In the genomic region with DNA sequence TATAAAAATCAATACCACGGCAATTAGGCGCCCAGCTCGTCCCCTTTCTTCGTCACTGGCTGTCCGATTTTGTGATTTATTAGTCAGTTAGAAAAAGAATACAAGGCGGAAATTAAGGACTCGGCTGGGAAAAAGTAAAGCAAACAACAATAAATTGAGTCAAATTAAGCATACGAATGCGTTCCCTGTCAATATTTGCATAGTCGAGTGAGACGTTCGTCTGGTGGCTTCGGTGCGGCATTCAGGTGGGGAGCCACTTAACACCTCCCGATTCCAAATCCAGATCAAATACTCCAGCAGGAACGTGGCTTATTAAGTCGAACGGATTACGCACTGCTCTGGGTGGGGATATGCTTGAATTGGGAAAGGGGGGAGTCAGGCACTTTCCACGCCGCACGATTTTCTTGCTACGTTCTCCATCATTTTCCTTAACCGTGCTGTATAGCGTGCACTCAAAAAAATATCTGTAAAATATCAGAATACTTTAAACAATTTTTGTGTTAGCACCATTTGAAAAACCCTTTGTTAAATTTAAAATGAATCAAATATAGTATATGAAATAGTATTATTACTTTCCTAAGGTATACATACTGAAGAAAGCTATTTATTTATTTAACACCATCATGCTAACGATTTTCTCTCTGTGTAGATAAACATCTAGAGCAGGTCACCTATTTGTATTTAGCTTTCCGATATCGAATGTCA, we compare ENCODE assay signal across 1 fruit fly cellular context.
TF ChIP-seq lines count a peak whose summit lies in the region.

No protein-coding gene starts in this region.

TF ChIP-seq in whole organism, embryonic, 481 proteins besides CTCF, POLR2A, EP300 and RAD21 (continued from another document):
- no peak for TF ChIP-seq CG6813 (GFP tag; optimal IDR thresholded peaks at IDR 0.05; lab: Kevin White, UChicago)
- no peak for TF ChIP-seq pita (GFP tag; optimal IDR thresholded peaks at IDR 0.05; lab: Kevin White, UChicago)
- TF ChIP-seq CG13287 (GFP tag; IDR thresholded peaks at IDR 0.05; lab: Robert Waterston, UW; ENCODE audit: partially characterized antibody): no peak
- no peak for TF ChIP-seq Adf1 (GFP tag; IDR thresholded peaks at IDR 0.05; lab: Robert Waterston, UW)
- TF ChIP-seq MBD-R2 (GFP tag; IDR thresholded peaks at IDR 0.05; lab: Robert Waterston, UW): no peak
- peak; percentile 66 for TF ChIP-seq CG11504 (tag; optimal IDR thresholded peaks at IDR 0.05; lab: Kevin White, UChicago)
- TF ChIP-seq CG4328 (GFP tag; optimal IDR thresholded peaks at IDR 0.05; lab: Kevin White, UChicago): no peak
- no peak for TF ChIP-seq cad (GFP tag; optimal IDR thresholded peaks at IDR 0.05; lab: Kevin White, UChicago)
- TF ChIP-seq lbe (GFP tag; optimal IDR thresholded peaks at IDR 0.05; lab: Kevin White, UChicago): no peak
- no peak for TF ChIP-seq CG7928 (GFP tag; optimal IDR thresholded peaks at IDR 0.05; lab: Kevin White, UChicago)
- TF ChIP-seq Ssrp (tag; optimal IDR thresholded peaks at IDR 0.05; lab: Kevin White, UChicago): peak; percentile 70
- TF ChIP-seq br (optimal IDR thresholded peaks at IDR 0.05; lab: Kevin White, UChicago): no peak
- TF ChIP-seq CG2199 (GFP tag; IDR thresholded peaks at IDR 0.05; lab: Robert Waterston, UW): no peak
- TF ChIP-seq CG10267 (tag; optimal IDR thresholded peaks at IDR 0.05; lab: Kevin White, UChicago): peak; percentile 63
- TF ChIP-seq CG8089 (GFP tag; optimal IDR thresholded peaks at IDR 0.05; lab: Kevin White, UChicago): no peak
- no peak for TF ChIP-seq CG4707 (GFP tag; optimal IDR thresholded peaks at IDR 0.05; lab: Kevin White, UChicago)
- no peak for TF ChIP-seq CG3065 (GFP tag; optimal IDR thresholded peaks at IDR 0.05; lab: Kevin White, UChicago)
- peak; percentile 68 for TF ChIP-seq vvl (GFP tag; IDR thresholded peaks at IDR 0.05; lab: Robert Waterston, UW)
- TF ChIP-seq stwl (tag; optimal IDR thresholded peaks at IDR 0.05; lab: Kevin White, UChicago): peak; percentile 9
- TF ChIP-seq Dref (GFP tag; IDR thresholded peaks at IDR 0.05; lab: Robert Waterston, UW): no peak
- TF ChIP-seq Antp (GFP tag; optimal IDR thresholded peaks at IDR 0.05; lab: Kevin White, UChicago): no peak
- peak; percentile 7 for TF ChIP-seq CG12769 (tag; optimal IDR thresholded peaks at IDR 0.05; lab: Kevin White, UChicago)
- TF ChIP-seq Side (GFP tag; optimal IDR thresholded peaks at IDR 0.05; lab: Kevin White, UChicago): no peak
- no peak for TF ChIP-seq CG16813 (GFP tag; IDR thresholded peaks at IDR 0.05; lab: Robert Waterston, UW; ENCODE audit: partially characterized antibody)
- 0 out of 2 replicates have a peak, but pooled peaks have one; percentile 24 for TF ChIP-seq CG4360 (GFP tag; IDR thresholded peaks at IDR 0.05; lab: Robert Waterston, UW)
- no peak for TF ChIP-seq CkIIα-i1 (GFP tag; IDR thresholded peaks at IDR 0.05; lab: Robert Waterston, UW)
- no peak for TF ChIP-seq nerfin-2 (GFP tag; IDR thresholded peaks at IDR 0.05; lab: Robert Waterston, UW; ENCODE audit: partially characterized antibody)
- TF ChIP-seq ATbp (GFP tag; optimal IDR thresholded peaks at IDR 0.05; lab: Kevin White, UChicago): peak; percentile 62
- peak; percentile 69 for TF ChIP-seq Hr3 (GFP tag; optimal IDR thresholded peaks at IDR 0.05; lab: Kevin White, UChicago)
- no peak for TF ChIP-seq inv (GFP tag; IDR thresholded peaks at IDR 0.05; lab: Robert Waterston, UW; ENCODE audit: partially characterized antibody)
- TF ChIP-seq run (tag; optimal IDR thresholded peaks at IDR 0.05; lab: Kevin White, UChicago): no peak
- TF ChIP-seq Mad (GFP tag; optimal IDR thresholded peaks at IDR 0.05; lab: Kevin White, UChicago): no peak
- peak; percentile 50 for TF ChIP-seq dmrt99B (tag; optimal IDR thresholded peaks at IDR 0.05; lab: Kevin White, UChicago)
- no peak for TF ChIP-seq insv (GFP tag; optimal IDR thresholded peaks at IDR 0.05; lab: Kevin White, UChicago)
- TF ChIP-seq Sin3A (optimal IDR thresholded peaks at IDR 0.05; lab: Kevin White, UChicago): no peak
- no peak for TF ChIP-seq Doc2 (GFP tag; IDR thresholded peaks at IDR 0.05; lab: Robert Waterston, UW)
- no peak for TF ChIP-seq lov (optimal IDR thresholded peaks at IDR 0.05; lab: Kevin White, UChicago)
- no peak for TF ChIP-seq lov (GFP tag; IDR thresholded peaks at IDR 0.05; lab: Robert Waterston, UW)
- no peak for TF ChIP-seq Ets97D (GFP tag; optimal IDR thresholded peaks at IDR 0.05; lab: Kevin White, UChicago)
- peak; percentile 69 for TF ChIP-seq CG2678 (tag; optimal IDR thresholded peaks at IDR 0.05; lab: Kevin White, UChicago)
- no peak for TF ChIP-seq caup (GFP tag; optimal IDR thresholded peaks at IDR 0.05; lab: Kevin White, UChicago; ENCODE audit: severe bottlenecking)
- TF ChIP-seq Bdp1 (GFP tag; optimal IDR thresholded peaks at IDR 0.05; lab: Kevin White, UChicago): no peak
- TF ChIP-seq Dad (GFP tag; optimal IDR thresholded peaks at IDR 0.05; lab: Kevin White, UChicago): no peak
- peak; percentile 47 for TF ChIP-seq CG33557 (GFP tag; optimal IDR thresholded peaks at IDR 0.05; lab: Kevin White, UChicago)
- no peak for TF ChIP-seq CG11085 (GFP tag; IDR thresholded peaks at IDR 0.05; lab: Robert Waterston, UW)
- TF ChIP-seq Tbp (GFP tag; optimal IDR thresholded peaks at IDR 0.05; lab: Kevin White, UChicago): no peak
- peak; percentile 56 for TF ChIP-seq CG17359 (tag; optimal IDR thresholded peaks at IDR 0.05; lab: Kevin White, UChicago)
- TF ChIP-seq H2.0 (GFP tag; IDR thresholded peaks at IDR 0.05; lab: Robert Waterston, UW): peak; percentile 16; the same call in 1 of the 2 replicates
- TF ChIP-seq ci (GFP tag; IDR thresholded peaks at IDR 0.05; lab: Robert Waterston, UW): peak; percentile 36; the same call in 1 of the 3 replicates
- no peak for TF ChIP-seq CG18476 (GFP tag; optimal IDR thresholded peaks at IDR 0.05; lab: Kevin White, UChicago)
- TF ChIP-seq onecut (GFP tag; IDR thresholded peaks at IDR 0.05; lab: Robert Waterston, UW): 0 out of 2 replicates have a peak, but pooled peaks have one; percentile 9
- no peak for TF ChIP-seq CG15011 (GFP tag; optimal IDR thresholded peaks at IDR 0.05; lab: Kevin White, UChicago)
- TF ChIP-seq CG43689 (GFP tag; IDR thresholded peaks at IDR 0.05; lab: Robert Waterston, UW): no peak
- 0 out of 2 replicates have a peak, but pooled peaks have one; percentile 9 for TF ChIP-seq CG11696 (GFP tag; IDR thresholded peaks at IDR 0.05; lab: Robert Waterston, UW)
- TF ChIP-seq ewg (GFP tag; optimal IDR thresholded peaks at IDR 0.05; lab: Kevin White, UChicago): peak; percentile 32
- TF ChIP-seq fu2 (GFP tag; optimal IDR thresholded peaks at IDR 0.05; lab: Kevin White, UChicago): no peak
- peak in 1 of 2 experiments; percentile 90 for TF ChIP-seq Hr78 (GFP tag; optimal IDR thresholded peaks at IDR 0.05; lab: Kevin White, UChicago)
- TF ChIP-seq hkb (optimal IDR thresholded peaks at IDR 0.05; lab: Kevin White, UChicago): no peak
- TF ChIP-seq hkb (GFP tag; IDR thresholded peaks at IDR 0.05; lab: Robert Waterston, UW): no peak; the same call in 1 of the 2 replicates
- TF ChIP-seq CG14710 (tag; optimal IDR thresholded peaks at IDR 0.05; lab: Kevin White, UChicago): peak; percentile 77
- TF ChIP-seq CG18764 (GFP tag; optimal IDR thresholded peaks at IDR 0.05; lab: Kevin White, UChicago): peak; percentile 5
- no peak for TF ChIP-seq Ada2b (GFP tag; IDR thresholded peaks at IDR 0.05; lab: Robert Waterston, UW)
- no peak for TF ChIP-seq CG12659 (GFP tag; optimal IDR thresholded peaks at IDR 0.05; lab: Kevin White, UChicago)
- TF ChIP-seq Xrp1 (GFP tag; IDR thresholded peaks at IDR 0.05; lab: Robert Waterston, UW): peak; percentile 74
- no peak for TF ChIP-seq D (optimal IDR thresholded peaks at IDR 0.05; lab: Kevin White, UChicago)
- peak; percentile 33 for TF ChIP-seq D (GFP tag; optimal IDR thresholded peaks at IDR 0.05; lab: Kevin White, UChicago)
- TF ChIP-seq Poxn (GFP tag; IDR thresholded peaks at IDR 0.05; lab: Robert Waterston, UW): no peak
- no peak for TF ChIP-seq CG15479 (GFP tag; optimal IDR thresholded peaks at IDR 0.05; lab: Kevin White, UChicago)
- no peak for TF ChIP-seq schlank (tag; optimal IDR thresholded peaks at IDR 0.05; lab: Kevin White, UChicago)
- TF ChIP-seq CG11093 (GFP tag; IDR thresholded peaks at IDR 0.05; lab: Robert Waterston, UW): no peak
- peak; percentile 11 for TF ChIP-seq Lhr (GFP tag; optimal IDR thresholded peaks at IDR 0.05; lab: Kevin White, UChicago)
